Worm (Caenorhabditis elegans): ENCODE measurements around the gene str-205.

Gene str-205

ce11 chrV:4889477-4889876, 40.3 kb downstream of the str-205 start, which contains the start of gene ugt-12:
Gene ugt-12, minus strand, starts transcription at chrV:4889629.
- peak in 1 of 2 experiments; percentile 34 for TF ChIP-seq lin-35 (GFP tag; optimal IDR thresholded peaks at IDR 0.05)
- TF ChIP-seq nhr-12 (tag; optimal IDR thresholded peaks at IDR 0.05) = no peak
- TF ChIP-seq lin-14 (GFP tag; optimal IDR thresholded peaks at IDR 0.05) = peak; percentile 61
- TF ChIP-seq lsy-2 (tag; optimal IDR thresholded peaks at IDR 0.05) = no peak
- peak; percentile 74 for TF ChIP-seq nhr-85 (tag)
- TF ChIP-seq elt-3 (tag; optimal IDR thresholded peaks at IDR 0.05) = peak in 2 of 6 experiments; percentile 10 to 37
- no peak for TF ChIP-seq rnt-1 (tag; optimal IDR thresholded peaks at IDR 0.05)
- TF ChIP-seq elt-2 (tag; optimal IDR thresholded peaks at IDR 0.05) = peak; percentile 49
- TF ChIP-seq nhr-71 (tag; optimal IDR thresholded peaks at IDR 0.05) = peak; percentile 48
- peak; percentile 26 for TF ChIP-seq snu-23 (GFP tag; optimal IDR thresholded peaks at IDR 0.05)
- TF ChIP-seq nhr-20 (tag; optimal IDR thresholded peaks at IDR 0.05) = peak; percentile 52

DNA sequence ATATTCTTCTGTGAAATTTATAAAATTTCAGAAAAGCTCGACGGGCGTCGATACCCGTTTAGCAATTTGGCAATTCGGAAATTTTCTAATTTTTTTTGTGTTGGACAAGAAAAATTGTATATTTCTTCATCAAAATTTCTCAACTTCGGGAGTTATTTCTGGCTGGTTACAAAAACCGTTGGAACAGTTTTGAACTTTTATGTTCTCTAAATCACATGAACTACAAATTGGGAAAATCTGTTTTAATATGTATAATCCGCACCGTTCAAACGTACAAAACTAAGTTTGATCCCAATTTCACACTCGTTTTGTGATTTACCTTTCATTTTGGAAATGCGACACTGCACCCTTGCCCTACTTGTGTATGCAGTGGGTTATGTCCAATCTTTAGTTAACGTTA, 44.4 kb downstream of the str-205 start, which contains the start of gene T19H12.3:
TSS of gene T19H12.3 (plus strand) at position 301 of the 400 bp plus-strand sequence.
- no peak for TF ChIP-seq xbp-1 (tag; optimal IDR thresholded peaks at IDR 0.05)
- TF ChIP-seq nhr-85 (tag) = no peak
- no peak for TF ChIP-seq elt-3 (tag; optimal IDR thresholded peaks at IDR 0.05)
- no peak for TF ChIP-seq Y116A8C.19 (tag; optimal IDR thresholded peaks at IDR 0.05; ENCODE audit: borderline replicate concordance)
- no peak for TF ChIP-seq tbx-2 (tag; optimal IDR thresholded peaks at IDR 0.05)
- no peak for TF ChIP-seq unc-86 (tag; optimal IDR thresholded peaks at IDR 0.05)
- no peak for TF ChIP-seq rnt-1 (tag; optimal IDR thresholded peaks at IDR 0.05)
- TF ChIP-seq lin-15B (tag; optimal IDR thresholded peaks at IDR 0.05) = no peak
- no peak for TF ChIP-seq unc-30 (tag; optimal IDR thresholded peaks at IDR 0.05)
- TF ChIP-seq zag-1 (tag; optimal IDR thresholded peaks at IDR 0.05) = no peak
- TF ChIP-seq hpl-2 (GFP tag; optimal IDR thresholded peaks at IDR 0.05) = no peak
- no peak for TF ChIP-seq efl-1 (optimal IDR thresholded peaks at IDR 0.05)
- TF ChIP-seq efl-1 (GFP tag; optimal IDR thresholded peaks at IDR 0.05 in 1 of 2) = no peak
- no peak for TF ChIP-seq egl-13 (tag; optimal IDR thresholded peaks at IDR 0.05)

ce11 chrV:4884490-4884889, 45.3 kb downstream of the str-205 start, which contains the start of gene T19H12.12:
Gene T19H12.12, plus strand, starts transcription at chrV:4884790.
- TF ChIP-seq ztf-11 (tag; optimal IDR thresholded peaks at IDR 0.05) (no peak), rnt-1 (tag; optimal IDR thresholded peaks at IDR 0.05) (no peak), unc-86 (tag; optimal IDR thresholded peaks at IDR 0.05) (no peak), ceh-90 (tag; optimal IDR thresholded peaks at IDR 0.05) (no peak), nhr-19 (GFP tag; conservative IDR thresholded peaks at IDR 0.05) (no peak), egl-27 (tag; optimal IDR thresholded peaks at IDR 0.05) (no peak), hpl-2 (GFP tag; optimal IDR thresholded peaks at IDR 0.05) (no peak)

ce11 chrV:4881377-4881776, 48.4 kb downstream of the str-205 start, which contains the start of gene str-32:
Gene str-32, minus strand, starts transcription at chrV:4881477.
- no peak for TF ChIP-seq dsc-1 (tag; optimal IDR thresholded peaks at IDR 0.05)
- no peak for TF ChIP-seq fkh-4 (tag; optimal IDR thresholded peaks at IDR 0.05; ENCODE audit: borderline replicate concordance)
- TF ChIP-seq nhr-76 (tag; optimal IDR thresholded peaks at IDR 0.05) = no peak
- TF ChIP-seq aha-1 (tag; optimal IDR thresholded peaks at IDR 0.05) = no peak
- TF ChIP-seq snpc-4 (tag; optimal IDR thresholded peaks at IDR 0.05) = no peak
- TF ChIP-seq grh-1 (GFP tag; IDR thresholded peaks at IDR 0.05) = no peak
- no peak for TF ChIP-seq C04F5.9 (tag; optimal IDR thresholded peaks at IDR 0.05)
- TF ChIP-seq pax-3 (tag; optimal IDR thresholded peaks at IDR 0.05) = no peak
- no peak for TF ChIP-seq ets-5 (GFP tag; IDR thresholded peaks at IDR 0.05)
- no peak for TF ChIP-seq nhr-71 (tag; optimal IDR thresholded peaks at IDR 0.05)
- no peak for TF ChIP-seq aly-2 (tag; optimal IDR thresholded peaks at IDR 0.05)
- no peak for TF ChIP-seq nhr-11 (tag; optimal IDR thresholded peaks at IDR 0.05)
- TF ChIP-seq unc-62 (GFP tag; optimal IDR thresholded peaks at IDR 0.05) = no peak
- no peak for TF ChIP-seq rnt-1 (tag; optimal IDR thresholded peaks at IDR 0.05)
- no peak for TF ChIP-seq blmp-1 (tag; optimal IDR thresholded peaks at IDR 0.05)

Measured in whole organism, L1 larva.